Worm (Caenorhabditis elegans) whole organism, L3 larva: Measurements from ENCODE around the gene clec-127.

Source experiments
- ama-1 ChIP-seq: fragments of 150-350 bp; optimal IDR thresholded peaks from 2 replicates; lab custom pipeline; 2018
- ceh-16 ChIP-seq: sonication (generic microtip); optimal IDR thresholded peaks from 2 replicates; lab custom pipeline; 2017; ENCODE audit warnings: missing biosample characterization, missing genetic modification characterization
- ceh-9 ChIP-seq: sonication (generic microtip); optimal IDR thresholded peaks from 2 replicates; lab custom pipeline; 2018; ENCODE audit warnings: missing biosample characterization, missing genetic modification characterization
- egl-27 ChIP-seq: sonication (generic microtip); optimal IDR thresholded peaks from 4 replicates; lab custom pipeline; 2017; ENCODE audit warnings: missing biosample characterization, missing genetic modification reagents, missing genetic modification characterization
- egl-5 ChIP-seq: fragments of 150-350 bp; optimal IDR thresholded peaks from 2 replicates; lab custom pipeline; 2017; ENCODE audit warnings: missing biosample characterization, missing genetic modification reagents, missing genetic modification characterization, inconsistent platforms
- elt-1 ChIP-seq: fragments of 150-350 bp; optimal IDR thresholded peaks from 2 replicates; lab custom pipeline; 2014; ENCODE audit warnings: missing biosample characterization, missing genetic modification characterization
- elt-2 ChIP-seq: sonication (generic microtip); optimal IDR thresholded peaks from 2 replicates; lab custom pipeline; 2016; ENCODE audit warnings: missing genetic modification reagents, mild to moderate bottlenecking, missing genetic modification characterization, missing compliant biosample characterization
- elt-3 ChIP-seq, 3 experiments: fragments of 150-350 bp in 1 of 3; sonication (generic microtip) in 2 of 3; optimal IDR thresholded peaks; 2 replicates in 2 of 3; 4 replicates in 1 of 3; lab custom pipeline; 2014 to 2017; ENCODE audit warnings: missing biosample characterization in 3 of 3, missing genetic modification characterization in 3 of 3
- eor-1 ChIP-seq, 2 experiments: fragments of 150-350 bp; optimal IDR thresholded peaks; 2 replicates each; lab custom pipeline; 2014 to 2018; ENCODE audit warnings: missing biosample characterization in 2 of 2, missing genetic modification characterization in 2 of 2
- fkh-10 ChIP-seq: sonication (generic microtip); optimal IDR thresholded peaks from 2 replicates; lab custom pipeline; 2017; ENCODE audit warnings: missing biosample characterization, missing genetic modification reagents, missing genetic modification characterization
- fkh-2 ChIP-seq: fragments of 150-350 bp; optimal IDR thresholded peaks from 2 replicates; lab custom pipeline; 2014; ENCODE audit warnings: missing biosample characterization, missing genetic modification reagents, missing genetic modification characterization
- fos-1 ChIP-seq: fragments of 150-350 bp; optimal IDR thresholded peaks from 2 replicates; lab custom pipeline; 2014; ENCODE audit warnings: missing biosample characterization, missing genetic modification characterization
- hmg-11 ChIP-seq: sonication (generic microtip); optimal IDR thresholded peaks from 2 replicates; lab custom pipeline; 2016; ENCODE audit warnings: missing genetic modification characterization, missing compliant biosample characterization
- jun-1 ChIP-seq: fragments of 150-350 bp; optimal IDR thresholded peaks from 2 replicates; lab custom pipeline; 2014; ENCODE audit warnings: missing biosample characterization, missing genetic modification reagents, missing genetic modification characterization
- lin-15B ChIP-seq: fragments of 150-350 bp; optimal IDR thresholded peaks from 2 replicates; lab custom pipeline; 2014; ENCODE audit warnings: missing biosample characterization, missing genetic modification characterization
- lin-39 ChIP-seq: fragments of 150-350 bp; optimal IDR thresholded peaks from 2 replicates; lab custom pipeline; 2018; ENCODE audit warnings: missing biosample characterization, missing genetic modification reagents, missing genetic modification characterization
- lsy-12 ChIP-seq: sonication (generic microtip); optimal IDR thresholded peaks from 2 replicates; lab custom pipeline; 2016; ENCODE audit warnings: mild to moderate bottlenecking, missing genetic modification characterization, missing compliant biosample characterization
- mdl-1 ChIP-seq: fragments of 150-350 bp; optimal IDR thresholded peaks from 2 replicates; lab custom pipeline; 2014; ENCODE audit warnings: missing biosample characterization, missing genetic modification characterization
- mml-1 ChIP-seq: fragments of 150-350 bp; sonication (generic microtip); optimal IDR thresholded peaks from 3 replicates; lab custom pipeline; 2014; ENCODE audit warnings: missing biosample characterization, missing genetic modification characterization
- nfya-1 ChIP-seq: sonication (generic microtip); optimal IDR thresholded peaks from 2 replicates; lab custom pipeline; 2017; ENCODE audit warnings: missing genetic modification characterization, mild to moderate bottlenecking, missing compliant biosample characterization, antibody characterized with exemption, moderate library complexity; ENCODE audit not compliant: insufficient read depth
- nhr-11 ChIP-seq: fragments of 150-350 bp; optimal IDR thresholded peaks from 2 replicates; lab custom pipeline; 2014; ENCODE audit warnings: missing biosample characterization, missing genetic modification characterization
- nhr-12 ChIP-seq: fragments of 150-350 bp; optimal IDR thresholded peaks from 2 replicates; lab custom pipeline; 2014; ENCODE audit warnings: missing biosample characterization, missing genetic modification characterization
- nhr-23 ChIP-seq: fragments of 150-350 bp; optimal IDR thresholded peaks from 2 replicates; lab custom pipeline; 2014; ENCODE audit warnings: missing biosample characterization, missing genetic modification reagents, missing genetic modification characterization
- nhr-25 ChIP-seq: sonication (generic microtip); optimal IDR thresholded peaks from 2 replicates; lab custom pipeline; 2017; ENCODE audit warnings: missing biosample characterization, missing genetic modification characterization
- nhr-28 ChIP-seq: fragments of 150-350 bp; optimal IDR thresholded peaks from 2 replicates; lab custom pipeline; 2014; ENCODE audit warnings: missing biosample characterization, missing genetic modification characterization
- nhr-43 ChIP-seq: sonication (generic microtip); optimal IDR thresholded peaks from 2 replicates; lab custom pipeline; 2016; ENCODE audit warnings: mild to moderate bottlenecking, missing genetic modification characterization, missing compliant biosample characterization; ENCODE audit not compliant: poor library complexity, severe bottlenecking
- nhr-77 ChIP-seq: fragments of 150-350 bp; optimal IDR thresholded peaks from 2 replicates; lab custom pipeline; 2014; ENCODE audit warnings: missing biosample characterization, missing genetic modification characterization
- pha-4 ChIP-seq: fragments of 150-350 bp; optimal IDR thresholded peaks from 2 replicates; lab custom pipeline; 2014; ENCODE audit warnings: missing biosample characterization, missing genetic modification reagents, missing genetic modification characterization
- pqm-1 ChIP-seq: fragments of 150-350 bp; optimal IDR thresholded peaks from 2 replicates; lab custom pipeline; 2017; ENCODE audit warnings: missing biosample characterization, missing genetic modification characterization, inconsistent platforms
- skn-1 ChIP-seq: fragments of 150-350 bp; optimal IDR thresholded peaks from 2 replicates; lab custom pipeline; 2014; ENCODE audit warnings: missing biosample characterization, missing genetic modification characterization
- snpc-4 ChIP-seq: fragments of 150-350 bp; optimal IDR thresholded peaks from 2 replicates; lab custom pipeline; 2014; ENCODE audit warnings: missing biosample characterization, missing genetic modification characterization
- unc-62 ChIP-seq: fragments of 150-350 bp; sonication (generic microtip); optimal IDR thresholded peaks from 4 replicates; lab custom pipeline; 2014; ENCODE audit warnings: missing biosample characterization, missing genetic modification reagents, missing genetic modification characterization
- zag-1 ChIP-seq: fragments of 150-350 bp; optimal IDR thresholded peaks from 2 replicates; lab custom pipeline; 2014; ENCODE audit warnings: missing biosample characterization, missing genetic modification characterization
- ztf-11 ChIP-seq: fragments of 150-350 bp; optimal IDR thresholded peaks from 2 replicates; lab custom pipeline; 2014; ENCODE audit warnings: missing biosample characterization, missing genetic modification characterization
- ztf-4 ChIP-seq: fragments of 150-350 bp; optimal IDR thresholded peaks from 2 replicates; lab custom pipeline; 2014; ENCODE audit warnings: missing biosample characterization, missing genetic modification characterization

clec-127 gene

DNA sequence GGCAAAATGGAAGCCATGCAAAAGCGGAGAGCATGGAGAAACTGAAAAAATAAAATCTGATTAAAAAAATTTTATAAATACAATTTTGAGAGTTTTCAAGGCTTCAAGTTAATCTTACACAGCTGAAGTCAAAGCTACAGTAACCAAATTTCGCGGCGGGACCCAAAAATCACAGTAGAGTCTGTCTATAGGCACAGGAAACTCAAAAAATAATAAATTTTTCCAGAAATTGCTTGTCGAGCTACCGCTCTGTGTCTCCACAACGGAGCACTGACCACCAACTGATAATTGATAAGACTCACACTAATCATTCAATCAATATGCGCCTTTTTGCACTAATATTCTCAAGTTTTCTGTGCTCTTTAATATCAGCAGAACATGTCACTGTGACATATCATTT lies 18.7 kb downstream of the clec-127 start, which contains the start of gene W10G11.19:
Gene W10G11.19, plus strand, starts transcription at position 301 of the 400 bp plus-strand sequence.
- TF ChIP-seq ztf-11: no peak
- TF ChIP-seq elt-2: peak; percentile 35
- TF ChIP-seq nhr-43 (tag; lab: Kevin White, UChicago): no peak
- TF ChIP-seq pha-4 (tag; lab: Kevin White, UChicago): no peak

DNA sequence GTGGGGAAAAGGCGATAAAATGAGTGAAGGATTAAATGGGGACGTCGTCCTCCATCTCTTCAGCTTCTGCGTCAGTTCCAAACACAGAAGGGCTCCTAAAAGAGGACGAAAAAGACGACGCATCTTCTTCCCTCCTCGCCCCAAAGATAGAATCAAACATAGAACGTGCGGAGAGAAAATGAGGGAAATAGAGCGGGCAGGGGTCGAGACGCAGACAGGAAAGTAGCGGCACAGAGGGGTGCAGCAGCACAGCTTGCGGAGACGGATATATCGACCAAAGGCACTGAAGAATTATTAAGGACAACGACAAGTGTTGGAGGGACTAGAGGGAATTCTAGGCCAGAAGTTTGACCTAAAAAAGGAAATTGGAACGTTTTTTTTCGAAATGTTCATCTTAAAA lies 21.7 kb downstream of the clec-127 start:
- TF ChIP-seq pha-4 (tag; lab: Kevin White, UChicago) (no peak), pqm-1 (tag; lab: Kevin White, UChicago) (no peak), skn-1 (peak; percentile 6), jun-1 (no peak), nhr-28 (tag; lab: Kevin White, UChicago) (no peak), nfya-1 (tag; lab: Kevin White, UChicago) (peak; percentile 70), elt-1 (peak; percentile 23), nhr-23 (peak; percentile 29), eor-1 (tag; optimal IDR thresholded peaks at IDR 0.05; lab: Kevin White, UChicago) (no peak), fos-1 (tag; lab: Kevin White, UChicago) (no peak), egl-5 (tag; lab: Kevin White, UChicago) (no peak), lsy-12 (no peak), snpc-4 (tag; lab: Kevin White, UChicago) (no peak), lin-15B (peak; percentile 81), lin-39 (peak; percentile 71), nhr-43 (tag; lab: Kevin White, UChicago) (no peak), hmg-11 (tag; lab: Kevin White, UChicago) (peak; percentile 81)

DNA sequence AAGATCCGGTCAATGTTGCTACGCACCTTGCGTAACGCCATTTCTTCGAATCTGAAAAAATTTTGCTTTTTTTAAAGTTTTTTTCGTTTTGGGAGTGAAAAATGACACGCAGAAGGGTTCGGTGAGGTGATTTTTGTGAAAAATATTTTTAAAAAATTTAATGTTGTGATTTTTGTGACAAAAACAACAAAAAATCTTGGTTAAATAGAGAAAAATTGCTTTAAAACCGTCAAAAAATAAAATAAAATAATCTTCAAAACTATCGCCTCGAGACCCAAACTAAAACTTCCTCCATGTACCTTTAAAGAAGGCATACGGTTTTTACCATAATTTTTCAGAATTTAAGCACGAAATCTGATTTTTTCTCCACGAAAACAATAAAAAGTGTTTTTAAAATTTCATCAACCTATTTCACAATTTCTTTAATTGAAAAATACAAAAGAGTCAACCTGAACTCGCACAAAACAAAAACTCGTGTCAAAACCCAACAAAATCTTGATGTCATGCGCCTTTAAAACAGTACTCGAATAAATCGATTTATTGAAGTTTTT lies 22.6 kb downstream of the clec-127 start, which contains the start of gene apd-3:
Gene apd-3, minus strand, starts transcription at position 51 of the 551 bp plus-strand sequence.
- TF ChIP-seq unc-62 (GFP tag; lab: Kevin White, UChicago): no peak
- no peak for TF ChIP-seq zag-1 (tag; lab: Kevin White, UChicago)
- no peak for TF ChIP-seq ceh-16 (tag; lab: Kevin White, UChicago)
- TF ChIP-seq nhr-12 (tag; lab: Kevin White, UChicago): no peak
- no peak for TF ChIP-seq mml-1 (tag; lab: Kevin White, UChicago)
- no peak for TF ChIP-seq skn-1
- TF ChIP-seq nhr-77: no peak
- TF ChIP-seq, all 47 proteins: peak for 0

DNA sequence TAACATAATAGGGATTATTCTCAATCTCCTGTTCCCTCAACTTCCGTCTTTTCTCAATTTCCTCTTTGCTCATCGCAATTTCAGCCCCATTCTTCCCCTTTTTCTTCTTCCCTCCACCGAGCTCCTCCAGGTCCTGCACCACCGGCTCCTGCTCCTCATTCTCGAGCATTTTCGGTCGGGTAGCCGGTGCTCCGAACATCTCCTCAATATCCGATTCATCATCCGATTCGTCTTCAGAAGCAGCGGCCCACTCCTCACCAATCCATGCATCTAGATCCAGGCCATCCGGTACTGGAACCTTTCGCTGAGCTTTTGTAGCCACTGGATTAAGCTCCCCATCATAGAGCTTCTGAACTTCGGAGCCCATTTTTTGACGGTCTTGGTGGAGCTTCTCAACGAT lies 28.9 kb downstream of the clec-127 start:
- TF ChIP-seq ceh-9 (tag; lab: Kevin White, UChicago) (no peak), nhr-23 (no peak), mdl-1 (tag; lab: Kevin White, UChicago) (no peak), fkh-10 (GFP tag; lab: Kevin White, UChicago) (no peak), elt-2 (no peak), fkh-2 (tag; lab: Kevin White, UChicago) (no peak), elt-1 (no peak), elt-3 (tag; optimal IDR thresholded peaks at IDR 0.05; lab: Kevin White, UChicago) (no peak), nhr-43 (tag; lab: Kevin White, UChicago) (no peak), nhr-25 (tag; lab: Kevin White, UChicago) (no peak), pqm-1 (tag; lab: Kevin White, UChicago) (no peak), nhr-28 (tag; lab: Kevin White, UChicago) (no peak), unc-62 (GFP tag; lab: Kevin White, UChicago) (no peak), egl-27 (no peak), ztf-4 (tag; lab: Kevin White, UChicago) (no peak), zag-1 (tag; lab: Kevin White, UChicago) (no peak), ama-1 (no peak), hmg-11 (tag; lab: Kevin White, UChicago) (no peak), lsy-12 (no peak), skn-1 (no peak)
- TF ChIP-seq, all 47 proteins: peak for 0

DNA sequence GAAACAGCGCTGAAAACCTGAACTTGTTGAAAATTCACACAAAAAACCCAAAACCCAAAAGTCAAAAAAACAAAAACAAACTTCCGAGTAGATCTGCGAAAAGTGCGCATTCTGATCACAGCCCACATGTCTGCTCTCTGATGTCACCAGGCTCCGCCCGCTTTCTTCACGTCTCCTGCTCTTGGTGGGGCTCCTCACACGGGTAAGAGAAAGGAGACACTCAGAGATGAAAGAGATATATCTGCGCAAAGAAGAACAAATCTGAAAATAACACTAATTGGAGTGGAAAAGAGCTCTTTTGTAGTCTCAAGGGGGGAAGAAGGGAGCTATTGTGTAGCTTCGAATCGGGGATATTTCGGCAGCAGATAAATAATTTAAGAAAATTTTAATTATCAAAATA lies 40.8 kb downstream of the clec-127 start, which contains the start of gene ncs-6:
Gene ncs-6, minus strand, starts transcription at position 261 of the 400 bp plus-strand sequence.
- no peak for TF ChIP-seq ama-1
- no peak for TF ChIP-seq eor-1 (tag; optimal IDR thresholded peaks at IDR 0.05; lab: Kevin White, UChicago)
- no peak for TF ChIP-seq nhr-43 (tag; lab: Kevin White, UChicago)
- no peak for TF ChIP-seq nhr-11 (tag; lab: Kevin White, UChicago)
- no peak for TF ChIP-seq jun-1
- TF ChIP-seq, all 47 proteins: peak for 0
